Worm (Caenorhabditis elegans) whole organism, L4 larva: Measurements from ENCODE around the gene twk-45.

Experiments used
- F10B5.3 ChIP-seq: sonication (generic microtip); optimal IDR thresholded peaks from 2 replicates; lab custom pipeline; 2016; ENCODE audit warnings: mild to moderate bottlenecking, missing genetic modification characterization, missing compliant biosample characterization
- F26F4.8 ChIP-seq: fragments of 200-800 bp; sonication (Bioruptor generic); conservative IDR thresholded peaks from 2 replicates; pipeline ENCODE4 v1.3.6; 2022; ENCODE audit warnings: missing genetic modification characterization, missing compliant biosample characterization
- F44E2.7 ChIP-seq: fragments of 200-800 bp; sonication (Bioruptor generic); IDR thresholded peaks from 2 replicates; pipeline ENCODE4 v2.1.2; 2022; ENCODE audit warnings: missing genetic modification characterization, missing compliant biosample characterization
- F49E8.2 ChIP-seq: sonication (generic microtip); optimal IDR thresholded peaks from 2 replicates; lab custom pipeline; 2016; ENCODE audit warnings: missing compliant biosample characterization, mild to moderate bottlenecking, missing genetic modification characterization, borderline replicate concordance
- T20F7.1 ChIP-seq: fragments of 200-800 bp; sonication (Bioruptor generic); optimal IDR thresholded peaks from 2 replicates; lab custom pipeline; 2018; ENCODE audit warnings: mild to moderate bottlenecking, missing genetic modification characterization, missing compliant biosample characterization
- Y105C5A.15 ChIP-seq: fragments of 200-800 bp; sonication (Bioruptor generic); IDR thresholded peaks from 2 replicates; pipeline ENCODE4 v1.3.6; 2022; ENCODE audit warnings: missing genetic modification characterization, missing compliant biosample characterization
- ZK337.2 ChIP-seq: fragments of 200-800 bp; sonication (Bioruptor generic); IDR thresholded peaks from 2 replicates; pipeline ENCODE4 v1.3.6; 2022; ENCODE audit warnings: missing genetic modification reagents, missing genetic modification characterization, missing compliant biosample characterization
- aly-2 ChIP-seq: sonication (generic microtip); optimal IDR thresholded peaks from 2 replicates; lab custom pipeline; 2018; ENCODE audit warnings: missing biosample characterization, missing genetic modification characterization
- arid-1 ChIP-seq: fragments of 200-800 bp; sonication (Bioruptor generic); conservative IDR thresholded peaks from 2 replicates; pipeline ENCODE4 v1.3.6; 2022; ENCODE audit warnings: missing genetic modification reagents, missing genetic modification characterization, missing compliant biosample characterization
- ceh-28 ChIP-seq: fragments of 150-350 bp; optimal IDR thresholded peaks from 2 replicates; lab custom pipeline; 2014; ENCODE audit warnings: missing biosample characterization, missing genetic modification reagents, missing genetic modification characterization
- ceh-44 ChIP-seq: fragments of 200-800 bp; sonication (Bioruptor generic); IDR thresholded peaks from 2 replicates; pipeline ENCODE4 v1.3.6; 2022; ENCODE audit warnings: missing genetic modification reagents, missing genetic modification characterization, missing compliant biosample characterization
- ceh-62 ChIP-seq: sonication (generic microtip); optimal IDR thresholded peaks from 2 replicates; lab custom pipeline; 2017; ENCODE audit warnings: missing biosample characterization, missing genetic modification characterization
- ceh-82 ChIP-seq: sonication (generic microtip); optimal IDR thresholded peaks from 2 replicates; lab custom pipeline; 2017; ENCODE audit warnings: missing biosample characterization, missing genetic modification characterization
- cey-2 ChIP-seq: sonication (generic microtip); optimal IDR thresholded peaks from 3 replicates; lab custom pipeline; 2017; ENCODE audit warnings: missing genetic modification characterization, mild to moderate bottlenecking, missing compliant biosample characterization, antibody characterized with exemption, borderline replicate concordance; ENCODE audit not compliant: insufficient read depth
- ctbp-1 ChIP-seq: fragments of 200-800 bp; sonication (Bioruptor generic); IDR thresholded peaks from 2 replicates; pipeline ENCODE4 v1.3.6; 2022; ENCODE audit warnings: missing genetic modification reagents, missing genetic modification characterization, missing compliant biosample characterization
- daf-12 ChIP-seq: fragments of 150-350 bp; optimal IDR thresholded peaks from 2 replicates; lab custom pipeline; 2014; ENCODE audit warnings: missing biosample characterization, missing genetic modification reagents, missing genetic modification characterization
- daf-19 ChIP-seq: fragments of 200-800 bp; sonication (Bioruptor generic); conservative IDR thresholded peaks from 2 replicates; pipeline ENCODE4 v1.3.6; 2022; ENCODE audit warnings: missing genetic modification characterization, missing compliant biosample characterization
- daf-8 ChIP-seq: fragments of 200-800 bp; sonication (Bioruptor generic); IDR thresholded peaks from 2 replicates; pipeline ENCODE4 v1.3.6; 2022; ENCODE audit warnings: missing genetic modification characterization, missing compliant biosample characterization
- dmd-9 ChIP-seq: fragments of 200-800 bp; sonication (Bioruptor generic); IDR thresholded peaks from 2 replicates; pipeline ENCODE4 v1.3.6; 2022; ENCODE audit warnings: missing genetic modification reagents, missing genetic modification characterization, missing compliant biosample characterization
- dpl-1 ChIP-seq: fragments of 150-350 bp; optimal IDR thresholded peaks from 2 replicates; lab custom pipeline; 2014; ENCODE audit warnings: missing biosample characterization, missing genetic modification reagents, missing genetic modification characterization
- duxl-1 ChIP-seq: sonication (generic microtip); optimal IDR thresholded peaks from 2 replicates; lab custom pipeline; 2016; ENCODE audit warnings: mild to moderate bottlenecking, missing genetic modification characterization, moderate library complexity, missing compliant biosample characterization; ENCODE audit not compliant: poor library complexity
- egl-27 ChIP-seq: sonication (generic microtip); optimal IDR thresholded peaks from 3 replicates; lab custom pipeline; 2017; ENCODE audit warnings: missing biosample characterization, missing genetic modification reagents, missing genetic modification characterization
- fos-1 ChIP-seq: fragments of 150-350 bp; optimal IDR thresholded peaks from 2 replicates; lab custom pipeline; 2014; ENCODE audit warnings: missing biosample characterization, missing genetic modification characterization
- hlh-30 ChIP-seq: sonication (generic microtip); optimal IDR thresholded peaks from 2 replicates; lab custom pipeline; 2017; ENCODE audit warnings: antibody characterized with exemption, mild to moderate bottlenecking, missing genetic modification characterization, missing compliant biosample characterization; ENCODE audit not compliant: insufficient read depth
- jun-1 ChIP-seq: fragments of 150-350 bp; optimal IDR thresholded peaks from 2 replicates; lab custom pipeline; 2014; ENCODE audit warnings: missing biosample characterization, missing genetic modification reagents, missing genetic modification characterization
- lim-7 ChIP-seq: fragments of 200-800 bp; sonication (Bioruptor generic); IDR thresholded peaks from 2 replicates; pipeline ENCODE4 v1.3.6; 2022; ENCODE audit warnings: missing genetic modification characterization, missing compliant biosample characterization
- lin-15B ChIP-seq: fragments of 150-350 bp; sonication (generic microtip); optimal IDR thresholded peaks from 3 replicates; lab custom pipeline; 2014; ENCODE audit warnings: missing biosample characterization, missing genetic modification characterization
- lin-38 ChIP-seq: fragments of 200-800 bp; sonication (Bioruptor generic); IDR thresholded peaks from 2 replicates; pipeline ENCODE4 v1.3.6; 2022; ENCODE audit warnings: missing genetic modification reagents, missing genetic modification characterization, missing compliant biosample characterization
- lir-3 ChIP-seq: sonication (generic microtip); optimal IDR thresholded peaks from 2 replicates; lab custom pipeline; 2016; ENCODE audit warnings: mild to moderate bottlenecking, missing genetic modification characterization, missing compliant biosample characterization
- mdl-1 ChIP-seq, 2 experiments: fragments of 150-350 bp in 1 of 2; sonication (generic microtip) in 1 of 2; optimal IDR thresholded peaks; 2 replicates each; lab custom pipeline; 2014 to 2017; ENCODE audit warnings: missing biosample characterization in 2 of 2, missing genetic modification characterization in 2 of 2
- mdt-29 ChIP-seq: fragments of 200-800 bp; sonication (Bioruptor generic); IDR thresholded peaks from 2 replicates; pipeline ENCODE4 v1.3.6; 2022; ENCODE audit warnings: missing genetic modification reagents, missing genetic modification characterization, missing compliant biosample characterization
- mep-1 ChIP-seq: fragments of 150-350 bp; sonication (generic microtip); optimal IDR thresholded peaks from 3 replicates; lab custom pipeline; 2014; ENCODE audit warnings: missing biosample characterization, missing genetic modification characterization
- mxl-3 ChIP-seq: fragments of 200-800 bp; sonication (Bioruptor generic); optimal IDR thresholded peaks from 2 replicates; lab custom pipeline; 2018; ENCODE audit warnings: mild to moderate bottlenecking, missing genetic modification characterization, missing compliant biosample characterization
- nhr-102 ChIP-seq: sonication (generic microtip); optimal IDR thresholded peaks from 2 replicates; lab custom pipeline; 2016; ENCODE audit warnings: mild to moderate bottlenecking, missing genetic modification characterization, moderate library complexity, missing compliant biosample characterization
- nhr-111 ChIP-seq: fragments of 200-800 bp; sonication (Bioruptor generic); optimal IDR thresholded peaks from 2 replicates; lab custom pipeline; 2018; ENCODE audit warnings: mild to moderate bottlenecking, missing genetic modification characterization, missing compliant biosample characterization
- nhr-237 ChIP-seq: sonication (generic microtip); optimal IDR thresholded peaks from 2 replicates; lab custom pipeline; 2017; ENCODE audit warnings: missing biosample characterization, missing genetic modification characterization
- nhr-42 ChIP-seq: fragments of 200-800 bp; sonication (Bioruptor generic); IDR thresholded peaks from 2 replicates; pipeline ENCODE4 v1.3.6; 2022; ENCODE audit warnings: missing genetic modification characterization, missing compliant biosample characterization
- nhr-48 ChIP-seq: sonication (generic microtip); optimal IDR thresholded peaks from 2 replicates; lab custom pipeline; 2016; ENCODE audit warnings: mild to moderate bottlenecking, missing genetic modification characterization, missing compliant biosample characterization
- nhr-6 ChIP-seq: fragments of 150-350 bp; optimal IDR thresholded peaks from 2 replicates; lab custom pipeline; 2014; ENCODE audit warnings: missing biosample characterization, missing genetic modification characterization
- nhr-77 ChIP-seq: fragments of 150-350 bp; optimal IDR thresholded peaks from 2 replicates; lab custom pipeline; 2014; ENCODE audit warnings: missing biosample characterization, missing genetic modification characterization
- pha-4 ChIP-seq, 2 experiments: fragments of 150-350 bp in 1 of 2; fragments of 200-800 bp in 1 of 2; sonication (Bioruptor generic) in 1 of 2; IDR thresholded peaks in 1 of 2; optimal IDR thresholded peaks in 1 of 2; 2 replicates each; pipeline versions ENCODE4 v1.3.6 to Lab custom; 2014 to 2022; ENCODE audit warnings: missing genetic modification characterization in 2 of 2, missing genetic modification reagents in 2 of 2, missing biosample characterization in 1 of 2, missing compliant biosample characterization in 1 of 2
- set-16 ChIP-seq: fragments of 200-800 bp; sonication (Bioruptor generic); IDR thresholded peaks from 2 replicates; pipeline ENCODE4 v1.3.6; 2022; ENCODE audit warnings: missing genetic modification reagents, missing genetic modification characterization, missing compliant biosample characterization
- snpc-1.2 ChIP-seq: fragments of 200-800 bp; sonication (Bioruptor generic); IDR thresholded peaks from 2 replicates; pipeline ENCODE4 v1.3.6; 2022; ENCODE audit warnings: missing genetic modification reagents, missing genetic modification characterization, missing compliant biosample characterization
- spr-3 ChIP-seq: fragments of 200-800 bp; sonication (Bioruptor generic); optimal IDR thresholded peaks from 2 replicates; lab custom pipeline; 2018; ENCODE audit warnings: mild to moderate bottlenecking, missing genetic modification characterization, missing compliant biosample characterization
- unc-130 ChIP-seq: sonication (generic microtip); optimal IDR thresholded peaks from 2 replicates; lab custom pipeline; 2016; ENCODE audit warnings: missing genetic modification reagents, missing genetic modification characterization, missing compliant biosample characterization
- unc-62 ChIP-seq, 3 experiments: fragments of 150-350 bp in 1 of 3; sonication (generic microtip); optimal IDR thresholded peaks in 2 of 3; peaks in 1 of 3; 1 replicate in 1 of 3; 2 replicates in 2 of 3; lab custom pipeline; 2014 to 2017; ENCODE audit warnings: missing biosample characterization in 3 of 3, missing genetic modification characterization in 3 of 3, missing genetic modification reagents in 3 of 3, missing genotype in 1 of 3
- vab-7 ChIP-seq: fragments of 200-800 bp; sonication (Bioruptor generic); IDR thresholded peaks from 2 replicates; pipeline ENCODE4 v1.3.6; 2022; ENCODE audit warnings: missing genetic modification reagents, missing genetic modification characterization, missing compliant biosample characterization
- ztf-11 ChIP-seq: fragments of 150-350 bp; optimal IDR thresholded peaks from 2 replicates; lab custom pipeline; 2014; ENCODE audit warnings: missing biosample characterization, missing genetic modification characterization

Gene twk-45

ce11 chrIII:2786740-2787139, 15.0 kb downstream of the twk-45 start, which contains the start of gene nduc-2 (continued):
- 0 out of 2 replicates have a peak, but pooled peaks have one; percentile 23 for TF ChIP-seq F26F4.8
- no peak for TF ChIP-seq daf-12 (tag; lab: Kevin White, UChicago)
- TF ChIP-seq spr-3 (GFP tag; lab: Kevin White, UChicago), result no peak
- TF ChIP-seq daf-19, result no peak
- peak in 1 of 2 experiments; percentile 13 for TF ChIP-seq unc-62 (GFP tag; optimal IDR thresholded peaks at IDR 0.05 in 1 of 2; lab: Kevin White, UChicago)
- no peak for TF ChIP-seq unc-62 (tag; optimal IDR thresholded peaks at IDR 0.05; lab: Kevin White, UChicago)
- no peak for TF ChIP-seq fos-1 (tag; lab: Kevin White, UChicago)
- no peak for TF ChIP-seq nhr-42 (GFP tag; lab: Robert Waterston, UW)
- no peak for TF ChIP-seq dpl-1 (GFP tag; lab: Kevin White, UChicago)
- no peak for TF ChIP-seq snpc-1.2 (GFP tag; lab: Robert Waterston, UW)
- TF ChIP-seq arid-1, result no peak
- no peak for TF ChIP-seq nhr-111 (GFP tag; lab: Kevin White, UChicago)
- no peak for TF ChIP-seq hlh-30
- no peak for TF ChIP-seq vab-7
- no peak for TF ChIP-seq nhr-6 (tag; lab: Kevin White, UChicago)
- no peak for TF ChIP-seq ctbp-1 (GFP tag; lab: Robert Waterston, UW)
- TF ChIP-seq F10B5.3, result no peak
- TF ChIP-seq ztf-11 (tag; lab: Kevin White, UChicago), result no peak
- no peak for TF ChIP-seq nhr-48
- TF ChIP-seq nhr-102 (tag; lab: Kevin White, UChicago), result no peak
- no peak for TF ChIP-seq mdt-29 (GFP tag; lab: Robert Waterston, UW)
- TF ChIP-seq set-16, result peak; percentile 62
- TF ChIP-seq lin-38 (GFP tag; lab: Robert Waterston, UW), result peak; percentile 67
- TF ChIP-seq cey-2 (tag; lab: Kevin White, UChicago), result no peak
- TF ChIP-seq nhr-77 (tag; lab: Kevin White, UChicago), result no peak
- TF ChIP-seq F44E2.7 (GFP tag; lab: Robert Waterston, UW), result no peak
- TF ChIP-seq unc-130 (GFP tag; lab: Kevin White, UChicago), result no peak
- TF ChIP-seq Y105C5A.15, result peak; percentile 66; the same call in 1 of the 2 replicates
- peak; percentile 28; the same call in 1 of the 2 replicates for TF ChIP-seq pha-4 (GFP tag; IDR thresholded peaks at IDR 0.05; lab: Robert Waterston, UW)
- TF ChIP-seq pha-4 (tag; optimal IDR thresholded peaks at IDR 0.05; lab: Kevin White, UChicago), result no peak
- no peak for TF ChIP-seq duxl-1 (tag; lab: Kevin White, UChicago)

- TF ChIP-seq F49E8.2 (tag; lab: Kevin White, UChicago) (peak; percentile 76), lin-15B (tag; lab: Kevin White, UChicago) (peak; percentile 94), ceh-62 (tag; lab: Kevin White, UChicago) (no peak), nhr-237 (tag; lab: Kevin White, UChicago) (peak; percentile 69), daf-19 (no peak), ceh-28 (peak; percentile 66), T20F7.1 (GFP tag; lab: Kevin White, UChicago) (peak; percentile 91), hlh-30 (peak; percentile 93), mdl-1 (tag; optimal IDR thresholded peaks at IDR 0.05; lab: Kevin White, UChicago) (peak in 1 of 2 experiments; percentile 79), lin-38 (GFP tag; lab: Robert Waterston, UW) (peak; percentile 99), lim-7 (no peak; the same call in 1 of the 2 replicates), jun-1 (tag; lab: Kevin White, UChicago) (peak; percentile 76), cey-2 (tag; lab: Kevin White, UChicago) (no peak), egl-27 (tag; lab: Kevin White, UChicago) (no peak), daf-8 (no peak), mep-1 (tag; lab: Kevin White, UChicago) (peak; percentile 99), ztf-11 (tag; lab: Kevin White, UChicago) (no peak), aly-2 (tag; lab: Kevin White, UChicago) (no peak), duxl-1 (tag; lab: Kevin White, UChicago) (peak; percentile 80), lir-3 (tag; lab: Kevin White, UChicago) (no peak), dmd-9 (GFP tag; lab: Robert Waterston, UW) (peak; percentile 66; the same call in 1 of the 2 replicates), ceh-44 (GFP tag; lab: Robert Waterston, UW) (peak; percentile 45; the same call in 1 of the 2 replicates), nhr-102 (tag; lab: Kevin White, UChicago) (peak; percentile 50), unc-62 (GFP tag; optimal IDR thresholded peaks at IDR 0.05 in 1 of 2; lab: Kevin White, UChicago) (peak in 1 of 2 experiments; percentile 97), unc-62 (tag; optimal IDR thresholded peaks at IDR 0.05; lab: Kevin White, UChicago) (no peak), ZK337.2 (GFP tag; lab: Robert Waterston, UW) (no peak), ceh-82 (tag; lab: Kevin White, UChicago) (no peak), mxl-3 (peak; percentile 69)
These were observed 15.9 kb downstream of the twk-45 start, which contains the start of gene Y71H2AM.20 for ce11 chrIII:2785840-2786239. TSS of gene Y71H2AM.20 (minus strand) at chrIII:2785948.
